Fruit fly (Drosophila melanogaster) whole organism, embryonic: ENCODE data around the gene His3.3A.

ENCODE experiments used
- B-H2 ChIP-seq: fragments of 200-800 bp; sonication (Bioruptor generic); optimal IDR thresholded peaks from 2 replicates; lab custom pipeline; 2018; ENCODE audit warnings: missing biosample characterization, mild to moderate bottlenecking, missing genetic modification characterization
- CG11560 ChIP-seq: fragments of 200-800 bp; sonication (Bioruptor generic); IDR thresholded peaks from 3 replicates; pipeline ENCODE4 v1.3.6; 2022; ENCODE audit warnings: missing biosample characterization, missing genetic modification characterization
- CG11696 ChIP-seq: fragments of 200-800 bp; sonication (Bioruptor generic); IDR thresholded peaks from 2 replicates; pipeline ENCODE4 v1.3.6; 2022; ENCODE audit warnings: missing biosample characterization, missing genetic modification characterization
- CG12299 ChIP-seq: fragments of 200-800 bp; sonication (Bioruptor generic); optimal IDR thresholded peaks from 2 replicates; lab custom pipeline; 2018; ENCODE audit warnings: missing biosample characterization, mild to moderate bottlenecking, missing genetic modification characterization
- CG12659 ChIP-seq: fragments of 200-800 bp; sonication (Bioruptor generic); optimal IDR thresholded peaks from 3 replicates; lab custom pipeline; 2017; ENCODE audit warnings: mild to moderate bottlenecking, missing biosample characterization, missing genetic modification reagents, missing genetic modification characterization
- CG12769 ChIP-seq: fragments of 200-800 bp; sonication (Bioruptor generic); optimal IDR thresholded peaks from 2 replicates; lab custom pipeline; 2019; ENCODE audit warnings: missing biosample characterization, mild to moderate bottlenecking, missing genetic modification characterization, moderate library complexity
- CG13894 ChIP-seq: fragments of 200-800 bp; sonication (Bioruptor generic); optimal IDR thresholded peaks from 3 replicates; lab custom pipeline; 2018; ENCODE audit warnings: missing biosample characterization, mild to moderate bottlenecking, missing genetic modification characterization, moderate library complexity
- CG14710 ChIP-seq: fragments of 200-800 bp; sonication (Bioruptor generic); optimal IDR thresholded peaks from 3 replicates; lab custom pipeline; 2019; ENCODE audit warnings: missing biosample characterization, mild to moderate bottlenecking, missing genetic modification characterization, moderate library complexity
- CG15514 ChIP-seq: fragments of 200-800 bp; sonication (Bioruptor generic); optimal IDR thresholded peaks from 3 replicates; lab custom pipeline; 2017; ENCODE audit warnings: missing biosample characterization, missing genetic modification characterization, mild to moderate bottlenecking, moderate library complexity, missing genetic modification reagents
- CG15601 ChIP-seq: fragments of 200-800 bp; sonication (Bioruptor generic); optimal IDR thresholded peaks from 3 replicates; lab custom pipeline; 2019; ENCODE audit warnings: missing biosample characterization, mild to moderate bottlenecking, missing genetic modification characterization, moderate library complexity
- CG17802 ChIP-seq: fragments of 200-800 bp; sonication (Bioruptor generic); optimal IDR thresholded peaks from 2 replicates; lab custom pipeline; 2018; ENCODE audit warnings: missing biosample characterization, mild to moderate bottlenecking, missing genetic modification characterization, moderate library complexity
- CG18011 ChIP-seq: fragments of 200-800 bp; sonication (Bioruptor generic); optimal IDR thresholded peaks from 2 replicates; lab custom pipeline; 2017; ENCODE audit warnings: missing biosample characterization, missing genetic modification characterization, mild to moderate bottlenecking, moderate library complexity, missing genotype
- CG2678 ChIP-seq: fragments of 200-800 bp; sonication (Bioruptor generic); optimal IDR thresholded peaks from 3 replicates; lab custom pipeline; 2019; ENCODE audit warnings: missing biosample characterization, mild to moderate bottlenecking, missing genetic modification characterization, moderate library complexity
- CG31224 ChIP-seq: fragments of 200-800 bp; sonication (Bioruptor generic); IDR thresholded peaks from 2 replicates; pipeline ENCODE4 v1.3.6; 2022; ENCODE audit warnings: missing biosample characterization, missing genetic modification characterization
- CG3838 ChIP-seq: fragments of 200-800 bp; sonication (Bioruptor generic); optimal IDR thresholded peaks from 3 replicates; lab custom pipeline; 2016; ENCODE audit warnings: missing biosample characterization, missing genetic modification characterization
- CG4360 ChIP-seq: fragments of 200-800 bp; sonication (Bioruptor generic); IDR thresholded peaks from 2 replicates; pipeline ENCODE4 v1.3.6; 2022; ENCODE audit warnings: missing biosample characterization, missing genetic modification characterization
- CG5245 ChIP-seq: fragments of 200-800 bp; sonication (Bioruptor generic); optimal IDR thresholded peaks from 3 replicates; lab custom pipeline; 2016; ENCODE audit warnings: missing biosample characterization, missing genetic modification characterization
- CG7987 ChIP-seq: fragments of 200-800 bp; sonication (Bioruptor generic); optimal IDR thresholded peaks from 2 replicates; lab custom pipeline; 2018; ENCODE audit warnings: missing biosample characterization, mild to moderate bottlenecking, missing genetic modification characterization, moderate library complexity
- CG8924 ChIP-seq: fragments of 200-800 bp; optimal IDR thresholded peaks from 3 replicates; lab custom pipeline; 2019; ENCODE audit warnings: missing biosample characterization, mild to moderate bottlenecking, missing genetic modification characterization, moderate library complexity
- D ChIP-seq, 2 experiments: fragments of 200-800 bp in 1 of 2; fragments of >200 bp in 1 of 2; sonication (Bioruptor generic) in 1 of 2; optimal IDR thresholded peaks; 2 replicates in 1 of 2; 3 replicates in 1 of 2; lab custom pipeline; 2017; ENCODE audit warnings: mild to moderate bottlenecking in 1 of 2, missing biosample characterization in 1 of 2, missing genetic modification characterization in 1 of 2, missing genetic modification reagents in 1 of 2
- D19B ChIP-seq: fragments of 200-800 bp; sonication (Bioruptor generic); optimal IDR thresholded peaks from 2 replicates; lab custom pipeline; 2017; ENCODE audit warnings: missing biosample characterization, mild to moderate bottlenecking, missing genetic modification characterization
- Dbx ChIP-seq: fragments of 200-800 bp; sonication (Bioruptor generic); IDR thresholded peaks from 3 replicates; pipeline ENCODE4 v1.3.6; 2022; ENCODE audit warnings: missing biosample characterization, missing genetic modification characterization
- ERR ChIP-seq: fragments of 200-800 bp; sonication (Bioruptor generic); optimal IDR thresholded peaks from 2 replicates; lab custom pipeline; 2016; ENCODE audit warnings: missing biosample characterization, missing genetic modification characterization
- GATAe ChIP-seq: fragments of 200-800 bp; sonication (Bioruptor generic); conservative IDR thresholded peaks from 2 replicates; pipeline ENCODE4 v1.3.6; 2022; ENCODE audit warnings: missing biosample characterization, missing genetic modification characterization
- Hr39 ChIP-seq: fragments of >200 bp; optimal IDR thresholded peaks from 2 replicates; lab custom pipeline; 2017
- Hr78 ChIP-seq, 2 experiments: fragments of 200-800 bp in 1 of 2; fragments of >200 bp in 1 of 2; sonication (Bioruptor generic) in 1 of 2; optimal IDR thresholded peaks; 2 replicates each; lab custom pipeline; 2017 to 2019; ENCODE audit warnings: missing biosample characterization in 2 of 2, missing genetic modification characterization in 2 of 2, mild to moderate bottlenecking in 1 of 2, moderate library complexity in 1 of 2
- NfI ChIP-seq: fragments of 200-800 bp; sonication (Bioruptor generic); optimal IDR thresholded peaks from 3 replicates; lab custom pipeline; 2018; ENCODE audit warnings: missing biosample characterization, mild to moderate bottlenecking, missing genetic modification characterization, moderate library complexity
- Poxn ChIP-seq: fragments of 200-800 bp; sonication (Bioruptor generic); IDR thresholded peaks from 2 replicates; pipeline ENCODE4 v1.3.6; 2022; ENCODE audit warnings: missing biosample characterization, missing genetic modification characterization
- Sry-δ ChIP-seq: fragments of 200-800 bp; sonication (Bioruptor generic); optimal IDR thresholded peaks from 2 replicates; lab custom pipeline; 2016; ENCODE audit warnings: missing biosample characterization, missing genetic modification characterization
- TFAM ChIP-seq: fragments of 200-800 bp; sonication (Bioruptor generic); optimal IDR thresholded peaks from 2 replicates; lab custom pipeline; 2017; ENCODE audit warnings: missing biosample characterization, missing genetic modification characterization, inconsistent platforms
- cad ChIP-seq: fragments of >200 bp; optimal IDR thresholded peaks from 2 replicates; lab custom pipeline; 2017; ENCODE audit warnings: missing biosample characterization, missing genetic modification characterization
- cg ChIP-seq: fragments of 200-800 bp; sonication (Bioruptor generic); optimal IDR thresholded peaks from 3 replicates; lab custom pipeline; 2019; ENCODE audit warnings: missing biosample characterization, mild to moderate bottlenecking, missing genetic modification characterization, moderate library complexity
- chif ChIP-seq, 2 experiments: fragments of 200-800 bp; sonication (Bioruptor generic); optimal IDR thresholded peaks; 3 replicates each; lab custom pipeline; 2016; ENCODE audit warnings: missing biosample characterization in 2 of 2, missing genetic modification characterization in 2 of 2
- dm ChIP-seq: fragments of 200-800 bp; sonication (Bioruptor generic); optimal IDR thresholded peaks from 3 replicates; lab custom pipeline; 2016; ENCODE audit warnings: missing biosample characterization, missing genetic modification characterization
- dmrt11E ChIP-seq: fragments of 200-800 bp; sonication (Bioruptor generic); optimal IDR thresholded peaks from 3 replicates; lab custom pipeline; 2018; ENCODE audit warnings: missing biosample characterization, mild to moderate bottlenecking, missing genetic modification characterization, moderate library complexity
- ftz-f1 ChIP-seq: fragments of 200-800 bp; sonication (Bioruptor generic); optimal IDR thresholded peaks from 2 replicates; lab custom pipeline; 2016; ENCODE audit warnings: missing biosample characterization, missing genetic modification characterization
- gsb ChIP-seq: fragments of 200-800 bp; sonication (Bioruptor generic); IDR thresholded peaks from 2 replicates; pipeline ENCODE4 v1.3.6; 2022; ENCODE audit warnings: missing biosample characterization, missing genetic modification characterization
- h ChIP-seq: fragments of >200 bp; optimal IDR thresholded peaks from 2 replicates; lab custom pipeline; 2017
- knrl ChIP-seq: fragments of 200-800 bp; sonication (Bioruptor generic); IDR thresholded peaks from 3 replicates; pipeline ENCODE4 v1.3.6; 2022; ENCODE audit warnings: missing biosample characterization, missing genetic modification characterization; ENCODE audit not compliant: partially characterized antibody
- nerfin-2 ChIP-seq: fragments of 200-800 bp; sonication (Bioruptor generic); IDR thresholded peaks from 2 replicates; pipeline ENCODE4 v1.3.6; 2022; ENCODE audit warnings: missing biosample characterization, missing genetic modification characterization; ENCODE audit not compliant: partially characterized antibody
- onecut ChIP-seq: fragments of 200-800 bp; sonication (Bioruptor generic); IDR thresholded peaks from 2 replicates; pipeline ENCODE4 v1.3.6; 2022; ENCODE audit warnings: missing biosample characterization, missing genetic modification characterization
- pho ChIP-seq: fragments of 200-800 bp; sonication (Bioruptor generic); optimal IDR thresholded peaks from 2 replicates; lab custom pipeline; 2016; ENCODE audit warnings: missing biosample characterization, missing genetic modification characterization
- sd ChIP-seq: fragments of 200-800 bp; sonication (Bioruptor generic); optimal IDR thresholded peaks from 3 replicates; lab custom pipeline; 2018; ENCODE audit warnings: missing biosample characterization, mild to moderate bottlenecking, missing genetic modification characterization, moderate library complexity
- shn ChIP-seq: fragments of 200-800 bp; sonication (Bioruptor generic); optimal IDR thresholded peaks from 3 replicates; lab custom pipeline; 2016; ENCODE audit warnings: missing biosample characterization, missing genetic modification characterization
- slbo ChIP-seq: fragments of 200-800 bp; sonication (Bioruptor generic); IDR thresholded peaks from 2 replicates; pipeline ENCODE4 v1.3.6; 2022; ENCODE audit warnings: missing biosample characterization, missing genetic modification characterization
- sob ChIP-seq: fragments of 200-800 bp; sonication (Bioruptor generic); IDR thresholded peaks from 2 replicates; pipeline ENCODE4 v1.3.6; 2022; ENCODE audit warnings: missing biosample characterization, missing genetic modification characterization
- tna ChIP-seq: fragments of 200-800 bp; sonication (Bioruptor generic); IDR thresholded peaks from 2 replicates; pipeline ENCODE4 v1.3.6; 2022; ENCODE audit warnings: missing biosample characterization, missing genetic modification characterization; ENCODE audit not compliant: partially characterized antibody
- toy ChIP-seq: fragments of 200-800 bp; sonication (Bioruptor generic); IDR thresholded peaks from 2 replicates; pipeline ENCODE4 v1.3.6; 2022; ENCODE audit warnings: missing biosample characterization, missing genetic modification characterization
- unc-4 ChIP-seq: fragments of 200-800 bp; sonication (Bioruptor generic); IDR thresholded peaks from 2 replicates; pipeline ENCODE4 v1.3.6; 2022; ENCODE audit warnings: missing biosample characterization, missing genetic modification characterization; ENCODE audit not compliant: partially characterized antibody
- usp ChIP-seq: fragments of >200 bp; optimal IDR thresholded peaks from 2 replicates; lab custom pipeline; 2017; ENCODE audit warnings: missing biosample characterization, missing genetic modification characterization

His3.3A gene

DNA sequence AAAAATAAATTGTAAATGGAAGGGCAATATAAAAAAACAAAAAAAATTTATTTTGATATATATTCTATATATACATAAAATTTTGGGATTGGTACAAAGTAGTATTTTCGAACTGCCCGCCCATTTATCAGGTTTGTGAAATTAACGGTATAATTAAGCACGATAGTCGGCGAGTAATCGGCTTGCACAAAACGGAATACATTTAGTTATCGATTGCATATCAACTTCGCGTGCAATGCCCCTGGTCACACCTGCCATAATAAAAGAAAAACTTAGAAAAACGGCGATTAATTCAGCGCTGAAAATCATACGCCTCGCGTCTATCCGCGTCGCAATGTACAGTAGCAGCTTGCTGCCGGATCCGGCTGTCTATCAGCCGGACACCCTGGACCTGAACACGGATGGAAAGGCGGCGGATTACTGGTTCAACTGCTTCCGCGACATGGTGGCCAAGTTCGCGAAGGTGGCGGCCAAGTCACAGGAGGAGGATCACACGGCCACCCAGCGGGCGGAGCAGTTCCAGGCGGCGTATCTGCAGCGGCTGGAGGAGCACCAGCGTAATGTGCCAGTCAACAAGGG lies 39.0 kb downstream of the His3.3A start, which contains the start of gene CG5828 (continued):
- peak; percentile 13 for TF ChIP-seq Sry-δ (GFP tag; lab: Kevin White, UChicago)
- no peak for TF ChIP-seq tna (GFP tag; lab: Robert Waterston, UW)
- TF ChIP-seq sob (GFP tag; lab: Robert Waterston, UW), result no peak
- TF ChIP-seq knrl, result peak; percentile 71; the same call in 2 of the 3 replicates
- no peak for TF ChIP-seq D19B (GFP tag; lab: Kevin White, UChicago)
- TF ChIP-seq unc-4 (GFP tag; lab: Robert Waterston, UW), result peak; percentile 70; the same call in 1 of the 2 replicates
- TF ChIP-seq cad, result no peak
- TF ChIP-seq slbo, result no peak
- TF ChIP-seq gsb (GFP tag; lab: Robert Waterston, UW), result no peak
- TF ChIP-seq shn, result no peak
- TF ChIP-seq CG31224 (GFP tag; lab: Robert Waterston, UW), result no peak
- no peak for TF ChIP-seq h (lab: Kevin White, UChicago)
- no peak for TF ChIP-seq Hr78 (GFP tag; optimal IDR thresholded peaks at IDR 0.05; lab: Kevin White, UChicago)
- TF ChIP-seq toy, result no peak
- TF ChIP-seq CG15601 (tag; lab: Kevin White, UChicago), result no peak
- no peak for TF ChIP-seq chif (GFP tag; optimal IDR thresholded peaks at IDR 0.05; lab: Kevin White, UChicago)
- no peak for TF ChIP-seq CG4360 (GFP tag; lab: Robert Waterston, UW)
- no peak for TF ChIP-seq Poxn (GFP tag; lab: Robert Waterston, UW)
- no peak for TF ChIP-seq TFAM (GFP tag; lab: Kevin White, UChicago)
- TF ChIP-seq CG8924 (tag; lab: Kevin White, UChicago), result no peak
- peak; percentile 3 for TF ChIP-seq CG15514 (GFP tag; lab: Kevin White, UChicago)
- no peak for TF ChIP-seq D (optimal IDR thresholded peaks at IDR 0.05; lab: Kevin White, UChicago)
- TF ChIP-seq D (GFP tag; optimal IDR thresholded peaks at IDR 0.05; lab: Kevin White, UChicago), result no peak
- no peak for TF ChIP-seq ERR
- no peak; the same call in 1 of the 2 replicates for TF ChIP-seq nerfin-2 (GFP tag; lab: Robert Waterston, UW)
- no peak for TF ChIP-seq dmrt11E (tag; lab: Kevin White, UChicago)
- no peak for TF ChIP-seq CG7987 (GFP tag; lab: Kevin White, UChicago)
- no peak for TF ChIP-seq CG11696 (GFP tag; lab: Robert Waterston, UW)
- TF ChIP-seq onecut (GFP tag; lab: Robert Waterston, UW), result no peak
- TF ChIP-seq CG3838 (GFP tag; lab: Kevin White, UChicago), result no peak
- no peak for TF ChIP-seq CG17802 (tag; lab: Kevin White, UChicago)
- TF ChIP-seq CG12299 (tag; lab: Kevin White, UChicago), result no peak
- no peak for TF ChIP-seq CG18011 (GFP tag; lab: Kevin White, UChicago)
- no peak for TF ChIP-seq cg (GFP tag; lab: Kevin White, UChicago)
- TF ChIP-seq Hr39 (lab: Kevin White, UChicago), result no peak
- peak; percentile 47 for TF ChIP-seq CG12659 (GFP tag; lab: Kevin White, UChicago)
- no peak for TF ChIP-seq NfI
- TF ChIP-seq ftz-f1 (GFP tag; lab: Kevin White, UChicago), result no peak

dm6 chr2L:5095350-5095962 lies 40.6 kb downstream of the His3.3A start:
- TF ChIP-seq CG12659 (GFP tag; lab: Kevin White, UChicago), result no peak
- TF ChIP-seq CG11560 (tag; lab: Robert Waterston, UW), result no peak
- TF ChIP-seq usp (GFP tag; lab: Kevin White, UChicago), result no peak
- TF ChIP-seq sd (tag; lab: Kevin White, UChicago), result peak; percentile 69
- TF ChIP-seq B-H2 (GFP tag; lab: Kevin White, UChicago), result peak; percentile 13
- no peak for TF ChIP-seq GATAe (GFP tag; lab: Robert Waterston, UW)
- peak; percentile 83 for TF ChIP-seq CG12769 (tag; lab: Kevin White, UChicago)
- peak; percentile 51 for TF ChIP-seq CG2678 (tag; lab: Kevin White, UChicago)
- no peak for TF ChIP-seq pho (GFP tag; lab: Kevin White, UChicago)
- TF ChIP-seq Dbx (GFP tag; lab: Robert Waterston, UW), result no peak
- TF ChIP-seq dm (GFP tag; lab: Kevin White, UChicago), result no peak
- no peak for TF ChIP-seq CG5245 (GFP tag; lab: Kevin White, UChicago)
- no peak for TF ChIP-seq CG14710
- TF ChIP-seq CG13894 (tag; lab: Kevin White, UChicago), result peak; percentile 65
